Worm (Caenorhabditis elegans) whole organism, L4 larva: Measurements from ENCODE around the gene M05D6.5.

Experiments used
- D1046.2 ChIP-seq: fragments of 200-800 bp; sonication (Bioruptor generic); IDR thresholded peaks from 2 replicates; pipeline ENCODE4 v1.3.6; 2022; ENCODE audit warnings: missing genetic modification characterization, missing compliant biosample characterization
- F37D6.2 ChIP-seq: sonication (generic microtip); optimal IDR thresholded peaks from 2 replicates; lab custom pipeline; 2016; ENCODE audit warnings: mild to moderate bottlenecking, missing genetic modification characterization, missing compliant biosample characterization
- F49E8.2 ChIP-seq: sonication (generic microtip); optimal IDR thresholded peaks from 2 replicates; lab custom pipeline; 2016; ENCODE audit warnings: missing compliant biosample characterization, mild to moderate bottlenecking, missing genetic modification characterization, borderline replicate concordance
- R02D3.7 ChIP-seq: fragments of 150-350 bp; sonication (generic microtip); optimal IDR thresholded peaks from 3 replicates; lab custom pipeline; 2014; ENCODE audit warnings: missing biosample characterization, missing genetic modification characterization
- T26A8.4 ChIP-seq: fragments of 200-800 bp; sonication (Bioruptor generic); IDR thresholded peaks from 2 replicates; pipeline ENCODE4 v1.3.6; 2022; ENCODE audit warnings: missing genetic modification characterization, missing compliant biosample characterization
- ZK337.2 ChIP-seq: fragments of 200-800 bp; sonication (Bioruptor generic); IDR thresholded peaks from 2 replicates; pipeline ENCODE4 v1.3.6; 2022; ENCODE audit warnings: missing genetic modification reagents, missing genetic modification characterization, missing compliant biosample characterization
- ZK546.5 ChIP-seq, 2 experiments: sonication (generic microtip); optimal IDR thresholded peaks; 2 replicates each; lab custom pipeline; 2017; ENCODE audit warnings: missing biosample characterization in 2 of 2, missing genetic modification characterization in 2 of 2
- ceh-28 ChIP-seq: fragments of 150-350 bp; optimal IDR thresholded peaks from 2 replicates; lab custom pipeline; 2014; ENCODE audit warnings: missing biosample characterization, missing genetic modification reagents, missing genetic modification characterization
- ceh-62 ChIP-seq: sonication (generic microtip); optimal IDR thresholded peaks from 2 replicates; lab custom pipeline; 2017; ENCODE audit warnings: missing biosample characterization, missing genetic modification characterization
- ceh-82 ChIP-seq: sonication (generic microtip); optimal IDR thresholded peaks from 2 replicates; lab custom pipeline; 2017; ENCODE audit warnings: missing biosample characterization, missing genetic modification characterization
- ces-1 ChIP-seq: fragments of 150-350 bp; sonication (generic microtip); optimal IDR thresholded peaks from 4 replicates; lab custom pipeline; 2014; ENCODE audit warnings: missing biosample characterization, missing genetic modification reagents, missing genetic modification characterization
- ctbp-1 ChIP-seq: fragments of 200-800 bp; sonication (Bioruptor generic); IDR thresholded peaks from 2 replicates; pipeline ENCODE4 v1.3.6; 2022; ENCODE audit warnings: missing genetic modification reagents, missing genetic modification characterization, missing compliant biosample characterization
- daf-16 ChIP-seq, 3 experiments: sonication (generic microtip); optimal IDR thresholded peaks; 2 replicates each; lab custom pipeline; 2016 to 2017; ENCODE audit warnings: missing genetic modification characterization in 3 of 3, missing genetic modification reagents in 3 of 3, mild to moderate bottlenecking in 2 of 3, missing compliant biosample characterization in 2 of 3, missing biosample characterization in 1 of 3, moderate library complexity in 1 of 3
- daf-19 ChIP-seq: fragments of 200-800 bp; sonication (Bioruptor generic); conservative IDR thresholded peaks from 2 replicates; pipeline ENCODE4 v1.3.6; 2022; ENCODE audit warnings: missing genetic modification characterization, missing compliant biosample characterization
- gei-8 ChIP-seq: fragments of 200-800 bp; sonication (Bioruptor generic); optimal IDR thresholded peaks from 2 replicates; lab custom pipeline; 2018; ENCODE audit warnings: mild to moderate bottlenecking, missing genetic modification characterization, missing compliant biosample characterization
- hif-1 ChIP-seq, 2 experiments: sonication (generic microtip); optimal IDR thresholded peaks; 2 replicates each; lab custom pipeline; 2016 to 2017; ENCODE audit warnings: missing compliant biosample characterization in 2 of 2, missing genetic modification characterization in 2 of 2, missing genetic modification reagents in 2 of 2, missing genotype in 2 of 2, mild to moderate bottlenecking in 1 of 2
- hlh-11 ChIP-seq: fragments of 200-800 bp; sonication (Bioruptor generic); optimal IDR thresholded peaks from 2 replicates; lab custom pipeline; 2018; ENCODE audit warnings: mild to moderate bottlenecking, missing genetic modification characterization, missing compliant biosample characterization
- hlh-30 ChIP-seq: sonication (generic microtip); optimal IDR thresholded peaks from 2 replicates; lab custom pipeline; 2017; ENCODE audit warnings: antibody characterized with exemption, mild to moderate bottlenecking, missing genetic modification characterization, missing compliant biosample characterization; ENCODE audit not compliant: insufficient read depth
- lin-29 ChIP-seq: fragments of 200-800 bp; sonication (Bioruptor generic); IDR thresholded peaks from 2 replicates; pipeline ENCODE4 v1.3.6; 2022; ENCODE audit warnings: missing genetic modification reagents, missing genetic modification characterization, missing compliant biosample characterization
- lin-38 ChIP-seq: fragments of 200-800 bp; sonication (Bioruptor generic); IDR thresholded peaks from 2 replicates; pipeline ENCODE4 v1.3.6; 2022; ENCODE audit warnings: missing genetic modification reagents, missing genetic modification characterization, missing compliant biosample characterization
- lin-39 ChIP-seq: fragments of 150-350 bp; optimal IDR thresholded peaks from 2 replicates; lab custom pipeline; 2014; ENCODE audit warnings: missing biosample characterization, missing genetic modification reagents, missing genetic modification characterization
- lir-3 ChIP-seq: sonication (generic microtip); optimal IDR thresholded peaks from 2 replicates; lab custom pipeline; 2016; ENCODE audit warnings: mild to moderate bottlenecking, missing genetic modification characterization, missing compliant biosample characterization
- madf-9 ChIP-seq: fragments of 200-800 bp; sonication (Bioruptor generic); conservative IDR thresholded peaks from 2 replicates; pipeline ENCODE4 v1.3.6; 2022; ENCODE audit warnings: missing genetic modification reagents, missing genetic modification characterization, missing compliant biosample characterization
- mdt-29 ChIP-seq: fragments of 200-800 bp; sonication (Bioruptor generic); IDR thresholded peaks from 2 replicates; pipeline ENCODE4 v1.3.6; 2022; ENCODE audit warnings: missing genetic modification reagents, missing genetic modification characterization, missing compliant biosample characterization
- mep-1 ChIP-seq: fragments of 150-350 bp; sonication (generic microtip); optimal IDR thresholded peaks from 3 replicates; lab custom pipeline; 2014; ENCODE audit warnings: missing biosample characterization, missing genetic modification characterization
- nhr-102 ChIP-seq: sonication (generic microtip); optimal IDR thresholded peaks from 2 replicates; lab custom pipeline; 2016; ENCODE audit warnings: mild to moderate bottlenecking, missing genetic modification characterization, moderate library complexity, missing compliant biosample characterization
- nhr-25 ChIP-seq: sonication (generic microtip); optimal IDR thresholded peaks from 2 replicates; lab custom pipeline; 2017; ENCODE audit warnings: missing genetic modification characterization, mild to moderate bottlenecking, missing compliant biosample characterization, antibody characterized with exemption, moderate library complexity, borderline replicate concordance; ENCODE audit not compliant: insufficient read depth
- nhr-77 ChIP-seq: fragments of 150-350 bp; optimal IDR thresholded peaks from 2 replicates; lab custom pipeline; 2014; ENCODE audit warnings: missing biosample characterization, missing genetic modification characterization
- pqm-1 ChIP-seq: sonication (generic microtip); optimal IDR thresholded peaks from 2 replicates; lab custom pipeline; 2017; ENCODE audit warnings: missing biosample characterization, missing genetic modification characterization
- saeg-2 ChIP-seq: fragments of 200-800 bp; sonication (Bioruptor generic); IDR thresholded peaks from 2 replicates; pipeline ENCODE4 v1.3.6; 2022; ENCODE audit warnings: missing genetic modification reagents, missing genetic modification characterization, missing compliant biosample characterization
- sdz-12 ChIP-seq: fragments of 200-800 bp; sonication (Bioruptor generic); optimal IDR thresholded peaks from 2 replicates; lab custom pipeline; 2018; ENCODE audit warnings: mild to moderate bottlenecking, missing genetic modification characterization, missing compliant biosample characterization
- set-16 ChIP-seq: fragments of 200-800 bp; sonication (Bioruptor generic); IDR thresholded peaks from 2 replicates; pipeline ENCODE4 v1.3.6; 2022; ENCODE audit warnings: missing genetic modification reagents, missing genetic modification characterization, missing compliant biosample characterization
- snpc-1.2 ChIP-seq: fragments of 200-800 bp; sonication (Bioruptor generic); IDR thresholded peaks from 2 replicates; pipeline ENCODE4 v1.3.6; 2022; ENCODE audit warnings: missing genetic modification reagents, missing genetic modification characterization, missing compliant biosample characterization
- snpc-4 ChIP-seq: fragments of 150-350 bp; optimal IDR thresholded peaks from 2 replicates; lab custom pipeline; 2014; ENCODE audit warnings: missing biosample characterization, missing genetic modification characterization
- spr-1 ChIP-seq: sonication (generic microtip); optimal IDR thresholded peaks from 2 replicates; lab custom pipeline; 2016; ENCODE audit warnings: mild to moderate bottlenecking, missing genetic modification characterization, missing compliant biosample characterization
- spr-3 ChIP-seq: fragments of 200-800 bp; sonication (Bioruptor generic); optimal IDR thresholded peaks from 2 replicates; lab custom pipeline; 2018; ENCODE audit warnings: mild to moderate bottlenecking, missing genetic modification characterization, missing compliant biosample characterization
- unc-130 ChIP-seq: sonication (generic microtip); optimal IDR thresholded peaks from 2 replicates; lab custom pipeline; 2016; ENCODE audit warnings: missing genetic modification reagents, missing genetic modification characterization, missing compliant biosample characterization
- unc-62 ChIP-seq, 3 experiments: fragments of 150-350 bp in 1 of 3; sonication (generic microtip); optimal IDR thresholded peaks in 2 of 3; peaks in 1 of 3; 1 replicate in 1 of 3; 2 replicates in 2 of 3; lab custom pipeline; 2014 to 2017; ENCODE audit warnings: missing biosample characterization in 3 of 3, missing genetic modification characterization in 3 of 3, missing genetic modification reagents in 3 of 3, missing genotype in 1 of 3
- vab-7 ChIP-seq: fragments of 200-800 bp; sonication (Bioruptor generic); IDR thresholded peaks from 2 replicates; pipeline ENCODE4 v1.3.6; 2022; ENCODE audit warnings: missing genetic modification reagents, missing genetic modification characterization, missing compliant biosample characterization
- zag-1 ChIP-seq: fragments of 150-350 bp; optimal IDR thresholded peaks from 2 replicates; lab custom pipeline; 2014; ENCODE audit warnings: missing biosample characterization, missing genetic modification characterization
- zfp-2 ChIP-seq: sonication (generic microtip); optimal IDR thresholded peaks from 2 replicates; lab custom pipeline; 2016; ENCODE audit warnings: mild to moderate bottlenecking, missing genetic modification characterization, missing compliant biosample characterization
- zfp-3 ChIP-seq: fragments of 200-800 bp; sonication (Bioruptor generic); conservative IDR thresholded peaks from 2 replicates; pipeline ENCODE4 v1.3.6; 2022; ENCODE audit warnings: missing genetic modification reagents, missing genetic modification characterization, missing compliant biosample characterization
- zip-11 ChIP-seq: fragments of 200-800 bp; sonication (Bioruptor generic); IDR thresholded peaks from 2 replicates; pipeline ENCODE4 v1.3.6; 2022; ENCODE audit warnings: missing genetic modification characterization, missing compliant biosample characterization
- zip-2 ChIP-seq: fragments of 150-350 bp; optimal IDR thresholded peaks from 2 replicates; lab custom pipeline; 2014; ENCODE audit warnings: missing biosample characterization, missing genetic modification characterization
- ztf-11 ChIP-seq: fragments of 150-350 bp; optimal IDR thresholded peaks from 2 replicates; lab custom pipeline; 2014; ENCODE audit warnings: missing biosample characterization, missing genetic modification characterization

M05D6.5 gene

DNA sequence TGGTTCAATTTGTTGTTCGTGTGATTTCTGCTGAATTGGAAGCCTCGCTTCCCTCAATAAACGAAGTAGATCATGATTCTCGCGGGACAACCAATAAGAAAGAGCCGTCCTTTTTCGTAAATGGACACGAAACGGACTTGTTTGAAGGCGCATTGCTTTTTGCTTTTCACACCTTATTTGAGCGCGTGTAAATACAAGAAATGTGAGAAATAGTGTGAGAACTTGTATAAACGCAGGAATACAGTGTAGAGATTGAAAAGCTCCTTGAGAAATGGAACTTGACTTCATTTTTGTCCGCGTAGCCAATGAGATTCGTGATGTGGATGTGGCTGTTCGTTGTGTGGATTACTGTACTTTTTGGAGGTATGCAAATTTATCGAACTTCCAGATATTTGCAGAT lies 38.6 kb upstream of the M05D6.5 start, which contains the start of gene cht-2:
cht-2 (plus strand) TSS at position 301 of the 400 bp plus-strand sequence.
- TF ChIP-seq F37D6.2, result no peak
- no peak for TF ChIP-seq ces-1 (GFP tag; lab: Kevin White, UChicago)
- TF ChIP-seq lin-38 (GFP tag; lab: Robert Waterston, UW), result no peak
- TF ChIP-seq nhr-25 (tag; lab: Kevin White, UChicago), result no peak
- TF ChIP-seq nhr-77, result no peak
- no peak for TF ChIP-seq madf-9 (GFP tag; lab: Robert Waterston, UW)
- TF ChIP-seq unc-62 (GFP tag; optimal IDR thresholded peaks at IDR 0.05 in 1 of 2; lab: Kevin White, UChicago), result no peak
- no peak for TF ChIP-seq unc-62 (tag; optimal IDR thresholded peaks at IDR 0.05; lab: Kevin White, UChicago)
- TF ChIP-seq ztf-11 (tag; lab: Kevin White, UChicago), result no peak
- no peak for TF ChIP-seq spr-1 (tag; lab: Kevin White, UChicago)
- TF ChIP-seq ceh-28, result no peak
- no peak for TF ChIP-seq lin-39 (tag; lab: Kevin White, UChicago)
- no peak for TF ChIP-seq lir-3 (tag; lab: Kevin White, UChicago)
- no peak for TF ChIP-seq ceh-82 (tag; lab: Kevin White, UChicago)
- no peak for TF ChIP-seq sdz-12
- TF ChIP-seq zip-11 (GFP tag; lab: Robert Waterston, UW), result no peak
- TF ChIP-seq R02D3.7 (tag; lab: Kevin White, UChicago), result no peak

DNA sequence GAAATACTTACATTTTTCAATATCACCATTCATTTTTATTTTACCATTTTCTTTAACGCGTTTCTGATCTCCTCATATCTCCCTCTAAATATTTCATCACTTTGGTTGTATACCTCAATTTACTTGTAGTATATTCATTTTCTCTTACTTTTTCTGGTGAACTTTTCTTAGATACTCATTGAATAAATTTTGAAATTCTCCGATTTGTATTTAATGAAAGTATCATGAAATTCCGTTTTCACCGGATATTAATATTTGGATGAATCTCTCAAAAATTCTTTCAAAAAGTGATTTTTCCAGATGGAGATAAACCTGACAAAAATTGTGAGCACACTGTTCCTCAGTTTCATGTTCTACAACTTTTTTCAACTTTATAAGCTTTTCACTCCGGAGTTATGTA lies 36.2 kb upstream of the M05D6.5 start, which contains the start of gene T13H5.8:
T13H5.8 (plus strand) TSS at position 301 of the 400 bp plus-strand sequence.
- TF ChIP-seq zip-2 (tag; lab: Kevin White, UChicago), result no peak
- TF ChIP-seq lin-38 (GFP tag; lab: Robert Waterston, UW), result peak; percentile 41; the same call in 1 of the 2 replicates
- TF ChIP-seq T26A8.4 (GFP tag; lab: Robert Waterston, UW), result no peak
- no peak for TF ChIP-seq D1046.2 (GFP tag; lab: Robert Waterston, UW)
- TF ChIP-seq snpc-1.2 (GFP tag; lab: Robert Waterston, UW), result no peak
- TF ChIP-seq vab-7, result no peak
- no peak for TF ChIP-seq zfp-2 (tag; lab: Kevin White, UChicago)

DNA sequence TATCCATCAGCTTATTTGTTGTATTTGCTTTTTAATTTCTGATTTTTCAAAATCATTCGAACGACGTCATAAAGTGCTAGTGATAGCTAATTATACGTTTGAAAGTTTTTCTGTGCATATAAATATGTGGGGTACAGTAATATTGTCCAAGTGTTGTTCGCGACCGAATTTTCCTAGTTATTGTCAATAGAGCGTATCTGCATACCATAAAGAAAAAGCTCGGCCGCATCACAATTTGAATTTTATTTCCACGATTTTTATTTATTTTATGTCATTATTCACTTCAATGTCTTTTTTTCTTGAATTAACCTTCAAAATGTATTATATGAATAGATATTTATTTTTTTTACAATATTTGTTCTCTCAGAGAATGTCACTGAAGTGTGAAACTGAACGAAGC lies 34.8 kb upstream of the M05D6.5 start, which contains the start of gene rnh-2:
rnh-2 (plus strand) TSS at position 368 of the 400 bp plus-strand sequence.
- TF ChIP-seq ceh-62 (tag; lab: Kevin White, UChicago), result no peak
- TF ChIP-seq ctbp-1 (GFP tag; lab: Robert Waterston, UW), result no peak
- TF ChIP-seq hlh-11 (tag; lab: Kevin White, UChicago), result peak; percentile 34
- TF ChIP-seq gei-8 (GFP tag; lab: Kevin White, UChicago), result no peak
- TF ChIP-seq ZK546.5 (tag; optimal IDR thresholded peaks at IDR 0.05; lab: Kevin White, UChicago), result no peak
- no peak for TF ChIP-seq T26A8.4 (GFP tag; lab: Robert Waterston, UW)
- TF ChIP-seq lin-29, result no peak
- no peak for TF ChIP-seq spr-3
- peak; percentile 0 for TF ChIP-seq pqm-1 (tag; lab: Kevin White, UChicago)
- TF ChIP-seq nhr-77, result peak; percentile 62
- peak; percentile 30 for TF ChIP-seq hlh-30
- TF ChIP-seq F49E8.2 (tag; lab: Kevin White, UChicago), result no peak
- TF ChIP-seq nhr-102 (tag; lab: Kevin White, UChicago), result peak; percentile 59
- TF ChIP-seq unc-62 (GFP tag; optimal IDR thresholded peaks at IDR 0.05 in 1 of 2; lab: Kevin White, UChicago), result peak in 1 of 2 experiments; percentile 96
- TF ChIP-seq unc-62 (tag; optimal IDR thresholded peaks at IDR 0.05; lab: Kevin White, UChicago), result no peak
- TF ChIP-seq ZK337.2 (GFP tag; lab: Robert Waterston, UW), result peak; percentile 70; the same call in 1 of the 2 replicates
- peak in 1 of 2 experiments; percentile 79 for TF ChIP-seq hif-1 (tag; optimal IDR thresholded peaks at IDR 0.05; lab: Kevin White, UChicago)
- TF ChIP-seq zag-1 (tag; lab: Kevin White, UChicago), result no peak
- TF ChIP-seq zfp-2 (tag; lab: Kevin White, UChicago), result no peak
- no peak for TF ChIP-seq F37D6.2
- no peak for TF ChIP-seq daf-16 (GFP tag; optimal IDR thresholded peaks at IDR 0.05; lab: Kevin White, UChicago)
- peak; percentile 50 for TF ChIP-seq daf-16 (tag; optimal IDR thresholded peaks at IDR 0.05; lab: Kevin White, UChicago)
- peak; percentile 95 for TF ChIP-seq unc-130 (GFP tag; lab: Kevin White, UChicago)
- TF ChIP-seq snpc-4 (tag; lab: Kevin White, UChicago), result no peak
- TF ChIP-seq lir-3 (tag; lab: Kevin White, UChicago), result no peak
- no peak for TF ChIP-seq set-16
- no peak for TF ChIP-seq mdt-29 (GFP tag; lab: Robert Waterston, UW)
- TF ChIP-seq daf-19 (GFP tag; lab: Robert Waterston, UW), result no peak
- TF ChIP-seq snpc-1.2 (GFP tag; lab: Robert Waterston, UW), result no peak
- no peak for TF ChIP-seq saeg-2 (GFP tag; lab: Robert Waterston, UW)
- TF ChIP-seq mep-1 (tag; lab: Kevin White, UChicago), result peak; percentile 82
- no peak for TF ChIP-seq zfp-3 (GFP tag; lab: Robert Waterston, UW)
